Worm (Caenorhabditis elegans): ENCODE measurements around the gene unc-105.

DNA sequence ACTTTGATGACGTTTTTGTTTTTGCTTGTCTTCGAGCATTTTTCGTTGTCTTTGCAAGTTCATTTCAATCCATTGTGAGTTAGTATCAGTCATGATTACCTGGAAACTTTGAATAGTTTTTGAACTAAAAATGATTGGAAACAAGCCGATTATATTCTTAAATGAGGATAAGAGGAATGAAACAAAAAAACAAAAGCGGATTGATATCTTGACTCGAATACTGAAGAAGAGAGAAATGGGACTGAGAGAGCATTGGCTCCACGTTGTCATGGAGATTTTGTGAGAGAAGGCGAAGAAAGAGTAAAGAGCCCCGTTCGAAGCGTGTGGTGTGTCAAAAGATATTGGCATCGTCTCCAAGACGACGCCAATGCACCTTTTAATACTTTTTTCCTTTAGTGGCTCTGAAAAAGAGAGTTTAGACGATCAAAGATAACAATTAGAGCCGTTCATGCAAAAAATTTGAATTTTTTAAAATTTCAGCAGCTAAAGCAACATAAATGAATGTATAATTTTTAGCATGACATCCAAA is 40.6 kb downstream of the unc-105 start, which contains the start of the genes tub-1 and tmem-138:
- no peak for TF ChIP-seq F49E8.2 (tag; optimal IDR thresholded peaks at IDR 0.05; ENCODE audit: insufficient read depth)
- TF ChIP-seq lsl-1 (GFP tag; optimal IDR thresholded peaks at IDR 0.05): no peak
- TF ChIP-seq ets-4 (GFP tag; optimal IDR thresholded peaks at IDR 0.05): no peak
- TF ChIP-seq snpc-1.3 (tag; optimal IDR thresholded peaks at IDR 0.05; ENCODE audit: insufficient read depth): no peak
- no peak for TF ChIP-seq F57C9.4 (tag; optimal IDR thresholded peaks at IDR 0.05)
- no peak for TF ChIP-seq madf-10 (tag; optimal IDR thresholded peaks at IDR 0.05)
- TF ChIP-seq Y56A3A.18 (GFP tag; IDR thresholded peaks at IDR 0.05): no peak
- TF ChIP-seq ZK185.1 (tag; optimal IDR thresholded peaks at IDR 0.05; ENCODE audit: poor library complexity, severe bottlenecking): no peak
- TF ChIP-seq unc-62 (GFP tag; optimal IDR thresholded peaks at IDR 0.05): no peak
- TF ChIP-seq dpl-1 (GFP tag; optimal IDR thresholded peaks at IDR 0.05): no peak
- TF ChIP-seq ama-1 (optimal IDR thresholded peaks at IDR 0.05): no peak
- no peak for TF ChIP-seq ama-1 (GFP tag; optimal IDR thresholded peaks at IDR 0.05)
- no peak for TF ChIP-seq nhr-80 (tag; optimal IDR thresholded peaks at IDR 0.05)
- no peak for TF ChIP-seq attf-5 (GFP tag; optimal IDR thresholded peaks at IDR 0.05)

All from whole organism, young adult.